Worm (Caenorhabditis elegans): ENCODE results near the gene ndg-4.

The ndg-4 gene

ce11 chrIII:4475428-4475968, 8.3 kb upstream of the ndg-4 start, which contains the start of gene rps-1:
Gene rps-1 (plus strand): TSS chrIII:4475918.
- TF ChIP-seq ets-4 (tag; optimal IDR thresholded peaks at IDR 0.05) (peak; percentile 80), eyg-1 (tag; optimal IDR thresholded peaks at IDR 0.05) (peak; percentile 14), C08G9.2 (tag; optimal IDR thresholded peaks at IDR 0.05) (peak; percentile 73), pha-4 (tag; optimal IDR thresholded peaks at IDR 0.05) (no peak), ceh-24 (tag; optimal IDR thresholded peaks at IDR 0.05) (no peak), hlh-13 (GFP tag; optimal IDR thresholded peaks at IDR 0.05) (no peak), hlh-15 (tag; optimal IDR thresholded peaks at IDR 0.05) (no peak), F13H6.1 (tag; optimal IDR thresholded peaks at IDR 0.05) (peak; percentile 72), ref-2 (tag; optimal IDR thresholded peaks at IDR 0.05) (peak; percentile 96), pqm-1 (tag; optimal IDR thresholded peaks at IDR 0.05) (peak; percentile 13), ceh-14 (tag; optimal IDR thresholded peaks at IDR 0.05) (peak; percentile 92), pax-1 (tag; optimal IDR thresholded peaks at IDR 0.05) (peak; percentile 79), tbx-2 (tag; optimal IDR thresholded peaks at IDR 0.05) (peak; percentile 92), hlh-30 (tag; optimal IDR thresholded peaks at IDR 0.05; ENCODE audit: insufficient read depth) (peak; percentile 93), fkh-6 (tag; optimal IDR thresholded peaks at IDR 0.05) (no peak), ttx-3 (tag; optimal IDR thresholded peaks at IDR 0.05) (peak; percentile 42), che-1 (tag; optimal IDR thresholded peaks at IDR 0.05) (peak; percentile 7), ceh-18 (tag; optimal IDR thresholded peaks at IDR 0.05) (peak; percentile 98), nhr-232 (tag; optimal IDR thresholded peaks at IDR 0.05) (peak; percentile 30), fax-1 (tag; optimal IDR thresholded peaks at IDR 0.05) (peak; percentile 44), unc-42 (tag; optimal IDR thresholded peaks at IDR 0.05) (peak; percentile 92), T23F11.4 (GFP tag; optimal IDR thresholded peaks at IDR 0.05) (peak; percentile 52), pha-2 (tag; optimal IDR thresholded peaks at IDR 0.05) (no peak), ceh-2 (tag; optimal IDR thresholded peaks at IDR 0.05) (peak; percentile 62), syd-9 (tag; optimal IDR thresholded peaks at IDR 0.05) (peak; percentile 79), ceh-31 (tag; optimal IDR thresholded peaks at IDR 0.05) (peak; percentile 93), ceh-30 (tag; optimal IDR thresholded peaks at IDR 0.05) (peak; percentile 95), nhr-11 (tag; optimal IDR thresholded peaks at IDR 0.05) (no peak), ceh-34 (tag; optimal IDR thresholded peaks at IDR 0.05) (peak; percentile 97), unc-86 (tag; optimal IDR thresholded peaks at IDR 0.05) (peak; percentile 90), npax-4 (tag; optimal IDR thresholded peaks at IDR 0.05) (no peak), lin-11 (tag; optimal IDR thresholded peaks at IDR 0.05) (no peak), elt-2 (tag; optimal IDR thresholded peaks at IDR 0.05) (peak; percentile 82), hlh-8 (tag; optimal IDR thresholded peaks at IDR 0.05) (peak; percentile 62), C38D4.7 (GFP tag; optimal IDR thresholded peaks at IDR 0.05) (no peak), sdc-2 (tag; optimal IDR thresholded peaks at IDR 0.05) (peak; percentile 49), unc-55 (GFP tag; optimal IDR thresholded peaks at IDR 0.05) (peak; percentile 79), odd-2 (tag; optimal IDR thresholded peaks at IDR 0.05) (no peak), sox-2 (GFP tag; IDR thresholded peaks at IDR 0.05) (no peak; the same call in 1 of the 2 replicates), Y22D7AL.16 (tag; optimal IDR thresholded peaks at IDR 0.05) (peak; percentile 60), ceh-9 (tag; optimal IDR thresholded peaks at IDR 0.05) (no peak), pat-9 (tag; optimal IDR thresholded peaks at IDR 0.05) (peak; percentile 59), ceh-45 (GFP tag; IDR thresholded peaks at IDR 0.05) (peak; percentile 45; the same call in 1 of the 2 replicates), ztf-16 (tag; optimal IDR thresholded peaks at IDR 0.05) (peak; percentile 93), ahr-1 (tag; optimal IDR thresholded peaks at IDR 0.05) (peak; percentile 7), pros-1 (tag; optimal IDR thresholded peaks at IDR 0.05) (peak; percentile 79), ceh-19 (GFP tag; optimal IDR thresholded peaks at IDR 0.05) (no peak), ceh-48 (tag; optimal IDR thresholded peaks at IDR 0.05) (peak; percentile 48), zip-5 (tag; optimal IDR thresholded peaks at IDR 0.05) (peak; percentile 6), ama-1 (optimal IDR thresholded peaks at IDR 0.05) (no peak), dmd-4 (tag; optimal IDR thresholded peaks at IDR 0.05; ENCODE audit: borderline replicate concordance) (no peak), elt-4 (tag; optimal IDR thresholded peaks at IDR 0.05) (no peak), fkh-10 (GFP tag; optimal IDR thresholded peaks at IDR 0.05) (no peak), ceh-22 (tag; optimal IDR thresholded peaks at IDR 0.05) (peak; percentile 79)
